Worm (Caenorhabditis elegans): ENCODE results near the gene F16G10.8.

ce11 chrII:2377751-2378150 lies 5.5 kb downstream of the F16G10.8 start, which contains the start of gene F16G10.6:
- TF ChIP-seq unc-62 (GFP tag; optimal IDR thresholded peaks at IDR 0.05) (no peak), pha-4 (tag; optimal IDR thresholded peaks at IDR 0.05) (no peak), ztf-11 (tag; optimal IDR thresholded peaks at IDR 0.05) (no peak), nhr-28 (tag; optimal IDR thresholded peaks at IDR 0.05) (no peak), nhr-237 (tag; optimal IDR thresholded peaks at IDR 0.05) (no peak)
